Worm (Caenorhabditis elegans) whole organism, early embryonic: ENCODE results near the gene K11H3.8.

Experiments used
- B0310.2 ChIP-seq: sonication (generic microtip); optimal IDR thresholded peaks from 2 replicates; lab custom pipeline; 2016; ENCODE audit warnings: mild to moderate bottlenecking, missing genetic modification characterization, missing compliant biosample characterization
- aly-1 ChIP-seq: sonication (generic microtip); optimal IDR thresholded peaks from 2 replicates; lab custom pipeline; 2016; ENCODE audit warnings: missing genetic modification characterization, missing compliant biosample characterization
- ama-1 ChIP-seq: fragments of 150-350 bp; optimal IDR thresholded peaks from 2 replicates; lab custom pipeline; 2014
- ceh-36 ChIP-seq: sonication (generic microtip); optimal IDR thresholded peaks from 2 replicates; lab custom pipeline; 2016; ENCODE audit warnings: missing genetic modification characterization, inconsistent platforms, missing compliant biosample characterization
- flt-1 ChIP-seq: fragments of 200-800 bp; sonication (Bioruptor generic); IDR thresholded peaks from 2 replicates; pipeline ENCODE4 v1.3.6; 2022; ENCODE audit warnings: missing genetic modification characterization, missing compliant biosample characterization
- hnd-1 ChIP-seq: sonication (generic microtip); optimal IDR thresholded peaks from 2 replicates; lab custom pipeline; 2016; ENCODE audit warnings: missing genetic modification characterization, missing compliant biosample characterization
- tbx-37 ChIP-seq: fragments of 200-800 bp; sonication (Bioruptor generic); conservative IDR thresholded peaks from 2 replicates; pipeline ENCODE4 v1.3.6; 2022; ENCODE audit warnings: missing genetic modification reagents, missing genetic modification characterization, missing compliant biosample characterization

- TF ChIP-seq aly-1 (tag; lab: Kevin White, UChicago) (peak; percentile 86), flt-1 (GFP tag; lab: Robert Waterston, UW) (peak; percentile 91), ama-1 (no peak), tbx-37 (GFP tag; lab: Robert Waterston, UW) (peak; percentile 94), ceh-36 (tag; lab: Kevin White, UChicago) (peak; percentile 86), B0310.2 (peak; percentile 83), hnd-1 (tag; lab: Kevin White, UChicago) (peak; percentile 77)
Measured at ce11 chrIII:9861470-9862342, 26.7 kb downstream of the K11H3.8 start.
